Fruit fly (Drosophila melanogaster) whole organism, prepupa: ENCODE measurements around the gene CG7506.

Source experiments
- CG11294 ChIP-seq: fragments of 200-800 bp; sonication (Bioruptor generic); IDR thresholded peaks from 2 replicates; pipeline ENCODE4 v1.3.6; 2022; ENCODE audit warnings: missing biosample characterization, missing genetic modification characterization
- CG31627 ChIP-seq: fragments of 200-800 bp; sonication (Bioruptor generic); optimal IDR thresholded peaks from 3 replicates; lab custom pipeline; 2016; ENCODE audit warnings: missing biosample characterization, missing genetic modification characterization
- CG6854 ChIP-seq: fragments of 200-800 bp; sonication (Bioruptor generic); optimal IDR thresholded peaks from 2 replicates; lab custom pipeline; 2017; ENCODE audit warnings: missing biosample characterization, mild to moderate bottlenecking, missing genetic modification characterization

DNA sequence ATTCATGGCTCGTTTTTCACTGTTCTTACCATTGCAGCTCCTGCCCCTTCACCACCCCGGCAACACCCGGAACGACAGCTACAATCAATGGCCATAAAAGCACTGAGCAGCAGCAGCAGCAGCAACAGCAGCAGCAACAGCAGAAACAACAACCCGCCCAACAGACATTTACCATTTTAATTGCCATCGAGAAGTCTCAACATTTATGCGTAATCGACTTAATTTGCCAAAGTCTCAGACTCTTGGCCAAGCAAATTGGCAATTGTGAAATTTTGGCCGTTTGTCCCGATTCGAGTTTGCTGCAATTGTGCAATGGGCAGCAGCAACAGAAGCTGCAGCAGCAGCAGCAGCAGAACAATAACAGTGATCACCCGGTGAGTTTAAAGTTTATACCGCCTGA, 16.9 kb downstream of the CG7506 start:
- TF ChIP-seq CG6854 (GFP tag; lab: Kevin White, UChicago) (no peak), CG31627 (GFP tag; lab: Kevin White, UChicago) (no peak), CG11294 (GFP tag; lab: Robert Waterston, UW) (no peak)
